Comparison of ENCODE assay signal across 5 fruit fly cellular contexts in genomic region chrX:19604997-19605396, dm6.
A peak's percentile ranks its signal among the peaks of the same experiment; 100 is the strongest.
TF ChIP-seq lines count a peak whose summit lies in the region.

Gene CG14207, plus strand, starts transcription at chrX:19605199.

- no peak for TF ChIP-seq CTCF in whole organism, embryonic (GFP tag; optimal IDR thresholded peaks at IDR 0.05; lab: Kevin White, UChicago)

TF ChIP-seq in whole organism, adult, 20 proteins besides CTCF, POLR2A, EP300 and RAD21:
- TF ChIP-seq ovo (GFP tag; optimal IDR thresholded peaks at IDR 0.05; lab: Kevin White, UChicago), result peak; percentile 7
- TF ChIP-seq bab1 (GFP tag; optimal IDR thresholded peaks at IDR 0.05; lab: Kevin White, UChicago), result peak; percentile 68
- peak; percentile 55 for TF ChIP-seq CG1620 (GFP tag; optimal IDR thresholded peaks at IDR 0.05; lab: Kevin White, UChicago)
- peak; percentile 17 for TF ChIP-seq CG12768 (GFP tag; optimal IDR thresholded peaks at IDR 0.05; lab: Kevin White, UChicago)
- peak; percentile 59 for TF ChIP-seq Mnt (GFP tag; optimal IDR thresholded peaks at IDR 0.05; lab: Kevin White, UChicago)
- peak; percentile 16 for TF ChIP-seq cic (GFP tag; optimal IDR thresholded peaks at IDR 0.05; lab: Kevin White, UChicago)
- peak; percentile 44 for TF ChIP-seq CG7101 (tag; optimal IDR thresholded peaks at IDR 0.05; lab: Kevin White, UChicago)
- peak; percentile 16 for TF ChIP-seq Crg-1 (GFP tag; optimal IDR thresholded peaks at IDR 0.05; lab: Kevin White, UChicago)
- no peak for TF ChIP-seq cnc (optimal IDR thresholded peaks at IDR 0.05; lab: Kevin White, UChicago)
- TF ChIP-seq Hr96 (GFP tag; optimal IDR thresholded peaks at IDR 0.05; lab: Kevin White, UChicago), result no peak
- peak; percentile 20 for TF ChIP-seq tj (GFP tag; optimal IDR thresholded peaks at IDR 0.05; lab: Kevin White, UChicago)

TF ChIP-seq in whole organism, embryonic, 481 proteins besides CTCF, POLR2A, EP300 and RAD21 (continues in another document):
- TF ChIP-seq CG32767 (GFP tag; IDR thresholded peaks at IDR 0.05; lab: Robert Waterston, UW) (peak; percentile 24; the same call in 1 of the 2 replicates), aop (GFP tag; IDR thresholded peaks at IDR 0.05; lab: Robert Waterston, UW) (no peak), Vsx1 (GFP tag; optimal IDR thresholded peaks at IDR 0.05; lab: Kevin White, UChicago) (no peak), CG17612 (GFP tag; IDR thresholded peaks at IDR 0.05; lab: Robert Waterston, UW) (no peak), NfI (GFP tag; optimal IDR thresholded peaks at IDR 0.05; lab: Kevin White, UChicago) (peak; percentile 12), nerfin-1 (tag; optimal IDR thresholded peaks at IDR 0.05; lab: Kevin White, UChicago) (no peak), pros (GFP tag; optimal IDR thresholded peaks at IDR 0.05; lab: Kevin White, UChicago) (peak; percentile 28), knrl (GFP tag; IDR thresholded peaks at IDR 0.05; lab: Robert Waterston, UW; ENCODE audit: partially characterized antibody) (peak; percentile 47; the same call in 1 of the 3 replicates), Jarid2 (GFP tag; optimal IDR thresholded peaks at IDR 0.05; lab: Kevin White, UChicago) (peak; percentile 77), CG13296 (GFP tag; optimal IDR thresholded peaks at IDR 0.05; lab: Kevin White, UChicago) (peak; percentile 40), CG12299 (tag; optimal IDR thresholded peaks at IDR 0.05; lab: Kevin White, UChicago) (peak; percentile 1), CG14014 (GFP tag; IDR thresholded peaks at IDR 0.05; lab: Robert Waterston, UW) (peak; percentile 35; the same call in 1 of the 2 replicates), Doc2 (GFP tag; IDR thresholded peaks at IDR 0.05; lab: Robert Waterston, UW) (no peak), CG2875 (GFP tag; optimal IDR thresholded peaks at IDR 0.05; lab: Kevin White, UChicago) (no peak), ap (GFP tag; IDR thresholded peaks at IDR 0.05; lab: Robert Waterston, UW) (no peak), CG2712 (tag; optimal IDR thresholded peaks at IDR 0.05; lab: Kevin White, UChicago) (peak; percentile 24), CG6683 (GFP tag; optimal IDR thresholded peaks at IDR 0.05; lab: Kevin White, UChicago) (no peak), so (GFP tag; IDR thresholded peaks at IDR 0.05; lab: Robert Waterston, UW) (peak; percentile 37; the same call in 1 of the 3 replicates), rib (GFP tag; IDR thresholded peaks at IDR 0.05; lab: Robert Waterston, UW) (peak; percentile 54; the same call in 1 of the 2 replicates)

TF ChIP-seq in whole organism, prepupa, 60 proteins besides CTCF, POLR2A, EP300 and RAD21:
- peak; percentile 34 for TF ChIP-seq Sox14 (GFP tag; optimal IDR thresholded peaks at IDR 0.05; lab: Kevin White, UChicago)
- TF ChIP-seq esn (GFP tag; optimal IDR thresholded peaks at IDR 0.05; lab: Kevin White, UChicago), result peak; percentile 19
- peak; percentile 28; the same call in 1 of the 3 replicates for TF ChIP-seq eg (GFP tag; IDR thresholded peaks at IDR 0.05; lab: Robert Waterston, UW)
- peak; percentile 2 for TF ChIP-seq CG3919 (GFP tag; optimal IDR thresholded peaks at IDR 0.05; lab: Kevin White, UChicago)
- TF ChIP-seq ss (GFP tag; optimal IDR thresholded peaks at IDR 0.05; lab: Kevin White, UChicago), result peak; percentile 2 to 10
- peak; percentile 50 for TF ChIP-seq vri (GFP tag; optimal IDR thresholded peaks at IDR 0.05; lab: Kevin White, UChicago)
- peak; percentile 29 for TF ChIP-seq CG16779 (tag; optimal IDR thresholded peaks at IDR 0.05; lab: Kevin White, UChicago)
- no peak for TF ChIP-seq cyc (GFP tag; optimal IDR thresholded peaks at IDR 0.05; lab: Kevin White, UChicago)
- no peak for TF ChIP-seq CG1621 (tag; optimal IDR thresholded peaks at IDR 0.05; lab: Kevin White, UChicago)
- no peak for TF ChIP-seq lz (GFP tag; optimal IDR thresholded peaks at IDR 0.05; lab: Kevin White, UChicago)
- no peak for TF ChIP-seq CG9139 (GFP tag; optimal IDR thresholded peaks at IDR 0.05; lab: Kevin White, UChicago)
- TF ChIP-seq Met (GFP tag; optimal IDR thresholded peaks at IDR 0.05; lab: Kevin White, UChicago), result peak; percentile 3
- peak; percentile 0 for TF ChIP-seq CG3032 (tag; optimal IDR thresholded peaks at IDR 0.05; lab: Kevin White, UChicago)
- peak; percentile 31 for TF ChIP-seq CG6808 (GFP tag; optimal IDR thresholded peaks at IDR 0.05; lab: Kevin White, UChicago)
- peak; percentile 66 for TF ChIP-seq Eip78C (GFP tag; lab: Kevin White, UChicago)
- no peak for TF ChIP-seq fd85E (GFP tag; optimal IDR thresholded peaks at IDR 0.05; lab: Kevin White, UChicago)
- TF ChIP-seq CG6163 (GFP tag; IDR thresholded peaks at IDR 0.05; lab: Robert Waterston, UW), result peak; percentile 47; the same call in 1 of the 3 replicates
- TF ChIP-seq Sox102F (GFP tag; optimal IDR thresholded peaks at IDR 0.05; lab: Kevin White, UChicago), result peak; percentile 11

TF ChIP-seq in whole organism, pupa, 21 proteins besides CTCF, POLR2A, EP300 and RAD21:
- TF ChIP-seq CG34367 (tag; optimal IDR thresholded peaks at IDR 0.05; lab: Kevin White, UChicago) (no peak), CG4496 (GFP tag; IDR thresholded peaks at IDR 0.05; lab: Robert Waterston, UW) (peak; percentile 45; the same call in 1 of the 3 replicates), EcR (GFP tag; optimal IDR thresholded peaks at IDR 0.05; lab: Kevin White, UChicago) (peak; percentile 60), fd96Ca (GFP tag; IDR thresholded peaks at IDR 0.05; lab: Robert Waterston, UW) (no peak), Ets98B (GFP tag; IDR thresholded peaks at IDR 0.05; lab: Robert Waterston, UW) (peak; percentile 30; the same call in 1 of the 2 replicates), CG32121 (GFP tag; IDR thresholded peaks at IDR 0.05; lab: Robert Waterston, UW) (peak; percentile 39; the same call in 1 of the 2 replicates)

TF ChIP-seq in whole organism, wandering third instar larva, 38 proteins besides CTCF, POLR2A, EP300 and RAD21:
- TF ChIP-seq GATAd (GFP tag; optimal IDR thresholded peaks at IDR 0.05; lab: Kevin White, UChicago) (no peak), Hnf4 (GFP tag; optimal IDR thresholded peaks at IDR 0.05; lab: Kevin White, UChicago) (peak; percentile 63), usp (GFP tag; optimal IDR thresholded peaks at IDR 0.05; lab: Kevin White, UChicago) (no peak), dl (GFP tag; optimal IDR thresholded peaks at IDR 0.05; lab: Kevin White, UChicago; ENCODE audit: insufficient read depth in 1 of 2, partially characterized antibody in 2 of 2) (peak in 1 of 2 experiments; percentile 21), fru (GFP tag; optimal IDR thresholded peaks at IDR 0.05; lab: Kevin White, UChicago) (peak; percentile 38), dsf (GFP tag; optimal IDR thresholded peaks at IDR 0.05; lab: Kevin White, UChicago; ENCODE audit: borderline replicate concordance) (no peak), h (GFP tag; optimal IDR thresholded peaks at IDR 0.05; lab: Kevin White, UChicago) (peak; percentile 52), Dif (GFP tag; optimal IDR thresholded peaks at IDR 0.05; lab: Kevin White, UChicago; ENCODE audit: partially characterized antibody) (peak; percentile 11), Rel (GFP tag; optimal IDR thresholded peaks at IDR 0.05; lab: Kevin White, UChicago) (no peak), Rel (tag; optimal IDR thresholded peaks at IDR 0.05; lab: Kevin White, UChicago) (peak; percentile 60), pan (optimal IDR thresholded peaks at IDR 0.05; lab: Kevin White, UChicago) (no peak), rgr (GFP tag; optimal IDR thresholded peaks at IDR 0.05; lab: Kevin White, UChicago) (peak; percentile 45), psq (GFP tag; optimal IDR thresholded peaks at IDR 0.05; lab: Kevin White, UChicago) (peak; percentile 43), Sp1 (GFP tag; optimal IDR thresholded peaks at IDR 0.05; lab: Kevin White, UChicago) (peak; percentile 37), foxo (GFP tag; optimal IDR thresholded peaks at IDR 0.05; lab: Kevin White, UChicago) (peak in 1 of 2 experiments; percentile 25), br (GFP tag; optimal IDR thresholded peaks at IDR 0.05; lab: Kevin White, UChicago) (peak; percentile 39), OdsH (GFP tag; optimal IDR thresholded peaks at IDR 0.05; lab: Kevin White, UChicago) (peak; percentile 35)
